Worm (Caenorhabditis elegans) whole organism, early embryonic: Measurements from ENCODE around the gene C14C6.2.

Experiments
- B0310.2 ChIP-seq: sonication (generic microtip); optimal IDR thresholded peaks from 2 replicates; lab custom pipeline; 2016; ENCODE audit warnings: mild to moderate bottlenecking, missing genetic modification characterization, missing compliant biosample characterization
- ama-1 ChIP-seq: fragments of 150-350 bp; optimal IDR thresholded peaks from 2 replicates; lab custom pipeline; 2014
- flt-1 ChIP-seq: fragments of 200-800 bp; sonication (Bioruptor generic); IDR thresholded peaks from 2 replicates; pipeline ENCODE4 v1.3.6; 2022; ENCODE audit warnings: missing genetic modification characterization, missing compliant biosample characterization
- hmg-4 ChIP-seq: fragments of 200-800 bp; sonication (Bioruptor generic); optimal IDR thresholded peaks from 2 replicates; lab custom pipeline; 2018; ENCODE audit warnings: mild to moderate bottlenecking, missing genetic modification characterization, missing compliant biosample characterization
- scrt-1 ChIP-seq: fragments of 200-800 bp; sonication (Bioruptor generic); IDR thresholded peaks from 2 replicates; pipeline ENCODE4 v1.3.6; 2022; ENCODE audit warnings: missing genetic modification characterization, missing compliant biosample characterization
- tbx-37 ChIP-seq: fragments of 200-800 bp; sonication (Bioruptor generic); conservative IDR thresholded peaks from 2 replicates; pipeline ENCODE4 v1.3.6; 2022; ENCODE audit warnings: missing genetic modification reagents, missing genetic modification characterization, missing compliant biosample characterization

DNA sequence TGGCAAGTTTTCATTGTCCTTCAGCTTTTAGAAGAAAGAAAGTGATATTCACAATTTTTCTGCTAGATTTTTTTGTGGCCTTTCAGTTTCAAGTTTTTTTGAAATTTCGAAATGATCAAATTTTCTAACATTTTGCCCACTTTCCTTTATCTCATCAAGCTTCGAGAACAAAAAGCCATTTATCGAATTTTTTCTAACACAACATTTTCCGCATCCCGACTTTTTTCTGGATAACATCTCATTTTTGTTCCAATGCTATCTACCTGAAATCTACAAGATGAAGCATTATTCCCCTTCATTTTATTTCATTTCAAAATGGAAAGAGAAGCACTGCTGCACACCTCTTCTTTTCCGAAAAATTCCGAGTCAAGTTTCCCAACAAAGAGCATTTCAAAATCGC is 30.0 kb downstream of the C14C6.2 start, which contains the start of gene ZK488.5:
- no peak for TF ChIP-seq B0310.2 (tag; lab: Kevin White, UChicago)
- TF ChIP-seq ama-1 (lab: Kevin White, UChicago): no peak
- no peak for TF ChIP-seq flt-1 (GFP tag; lab: Robert Waterston, UW)
- no peak for TF ChIP-seq tbx-37
- no peak for TF ChIP-seq hmg-4 (GFP tag; lab: Kevin White, UChicago)
- no peak for TF ChIP-seq scrt-1
